Worm (Caenorhabditis elegans) whole organism, young adult: ENCODE measurements around the gene lmd-3.

ENCODE experiments used
- F23B12.7 ChIP-seq: sonication (generic microtip); optimal IDR thresholded peaks from 2 replicates; lab custom pipeline; 2017; ENCODE audit warnings: missing genetic modification characterization, mild to moderate bottlenecking, missing compliant biosample characterization, antibody characterized with exemption, moderate library complexity; ENCODE audit not compliant: insufficient read depth
- ceh-27 ChIP-seq: fragments of 200-800 bp; sonication (Bioruptor generic); optimal IDR thresholded peaks from 2 replicates; lab custom pipeline; 2018; ENCODE audit warnings: mild to moderate bottlenecking, missing genetic modification characterization, moderate library complexity, missing compliant biosample characterization
- let-526 ChIP-seq: fragments of 200-800 bp; sonication (Bioruptor generic); IDR thresholded peaks from 2 replicates; pipeline ENCODE4 v1.3.6; 2022; ENCODE audit warnings: missing genetic modification reagents, missing genetic modification characterization, missing compliant biosample characterization

- TF ChIP-seq F23B12.7 (tag; lab: Kevin White, UChicago) = no peak
- no peak for TF ChIP-seq let-526 (GFP tag; lab: Robert Waterston, UW)
- TF ChIP-seq ceh-27 = no peak
Measured at ce11 chrV:8460800-8461199, 16.2 kb upstream of the lmd-3 start.
